Fruit fly (Drosophila melanogaster) whole organism, embryonic: ENCODE measurements around the gene amn.

ENCODE experiments used
- Aef1 ChIP-seq: fragments of 200-800 bp; sonication (Bioruptor generic); IDR thresholded peaks from 3 replicates; pipeline ENCODE4 v1.3.6; 2022; ENCODE audit warnings: missing biosample characterization, missing genetic modification characterization
- Bdp1 ChIP-seq: fragments of 200-800 bp; sonication (Bioruptor generic); optimal IDR thresholded peaks from 3 replicates; lab custom pipeline; 2016; ENCODE audit warnings: missing biosample characterization, missing genetic modification characterization
- CG10147 ChIP-seq: fragments of 200-800 bp; sonication (Bioruptor generic); optimal IDR thresholded peaks from 2 replicates; lab custom pipeline; 2019; ENCODE audit warnings: missing biosample characterization, mild to moderate bottlenecking, missing genetic modification characterization, moderate library complexity
- CG10366 ChIP-seq: fragments of 200-800 bp; sonication (Bioruptor generic); IDR thresholded peaks from 2 replicates; pipeline ENCODE4 v1.3.6; 2022; ENCODE audit warnings: missing biosample characterization, missing genetic modification characterization
- CG11696 ChIP-seq: fragments of 200-800 bp; sonication (Bioruptor generic); IDR thresholded peaks from 2 replicates; pipeline ENCODE4 v1.3.6; 2022; ENCODE audit warnings: missing biosample characterization, missing genetic modification characterization
- CG16779 ChIP-seq: fragments of 200-800 bp; sonication (Bioruptor generic); IDR thresholded peaks from 2 replicates; pipeline ENCODE4 v1.3.6; 2022; ENCODE audit warnings: missing biosample characterization, missing genetic modification characterization
- CG17186 ChIP-seq: fragments of 200-800 bp; sonication (Bioruptor generic); optimal IDR thresholded peaks from 3 replicates; lab custom pipeline; 2017; ENCODE audit warnings: missing biosample characterization, missing genetic modification reagents, missing genetic modification characterization
- CG17802 ChIP-seq: fragments of 200-800 bp; sonication (Bioruptor generic); optimal IDR thresholded peaks from 2 replicates; lab custom pipeline; 2018; ENCODE audit warnings: missing biosample characterization, mild to moderate bottlenecking, missing genetic modification characterization, moderate library complexity
- CG43689 ChIP-seq: fragments of 200-800 bp; sonication (Bioruptor generic); IDR thresholded peaks from 2 replicates; pipeline ENCODE4 v1.3.6; 2022; ENCODE audit warnings: missing biosample characterization, missing genetic modification characterization
- CG4730 ChIP-seq: fragments of 200-800 bp; sonication (Bioruptor generic); IDR thresholded peaks from 2 replicates; pipeline ENCODE4 v1.3.6; 2022; ENCODE audit warnings: missing biosample characterization, missing genetic modification characterization
- CG4820 ChIP-seq: fragments of 200-800 bp; sonication (Bioruptor generic); optimal IDR thresholded peaks from 3 replicates; lab custom pipeline; 2016; ENCODE audit warnings: missing biosample characterization, missing genetic modification characterization
- CG7556 ChIP-seq: fragments of 200-800 bp; sonication (Bioruptor generic); optimal IDR thresholded peaks from 2 replicates; lab custom pipeline; 2017; ENCODE audit warnings: missing biosample characterization, mild to moderate bottlenecking, missing genetic modification characterization
- CG9609 ChIP-seq: fragments of 200-800 bp; sonication (Bioruptor generic); optimal IDR thresholded peaks from 3 replicates; lab custom pipeline; 2016; ENCODE audit warnings: missing biosample characterization, missing genetic modification characterization
- Dfd ChIP-seq, 2 experiments: fragments of >200 bp; optimal IDR thresholded peaks; 2 replicates each; lab custom pipeline; 2017; ENCODE audit warnings: missing biosample characterization in 2 of 2, missing genetic modification characterization in 2 of 2
- Fer1 ChIP-seq: fragments of 200-800 bp; sonication (Bioruptor generic); optimal IDR thresholded peaks from 2 replicates; lab custom pipeline; 2017; ENCODE audit warnings: missing biosample characterization, mild to moderate bottlenecking, missing genetic modification characterization
- HmgD ChIP-seq: fragments of 200-800 bp; sonication (Bioruptor generic); optimal IDR thresholded peaks from 3 replicates; lab custom pipeline; 2016; ENCODE audit warnings: missing biosample characterization, missing genetic modification characterization
- Hmr ChIP-seq: fragments of 200-800 bp; sonication (Bioruptor generic); optimal IDR thresholded peaks from 3 replicates; lab custom pipeline; 2017; ENCODE audit warnings: mild to moderate bottlenecking, missing biosample characterization, missing genetic modification reagents, missing genetic modification characterization
- Hr39 ChIP-seq: fragments of >200 bp; optimal IDR thresholded peaks from 2 replicates; lab custom pipeline; 2017
- Hr51 ChIP-seq, 2 experiments: fragments of 200-800 bp; sonication (Bioruptor generic); optimal IDR thresholded peaks; 2 replicates in 1 of 2; 3 replicates in 1 of 2; lab custom pipeline; 2016 to 2018; ENCODE audit warnings: missing biosample characterization in 2 of 2, missing genetic modification characterization in 2 of 2, mild to moderate bottlenecking in 1 of 2, moderate library complexity in 1 of 2
- MESR4 ChIP-seq: fragments of 200-800 bp; sonication (Bioruptor generic); optimal IDR thresholded peaks from 2 replicates; lab custom pipeline; 2018; ENCODE audit warnings: missing biosample characterization, mild to moderate bottlenecking, missing genetic modification characterization, moderate library complexity
- Myb ChIP-seq: fragments of 200-800 bp; sonication (Bioruptor generic); optimal IDR thresholded peaks from 2 replicates; lab custom pipeline; 2016; ENCODE audit warnings: missing biosample characterization, missing genetic modification characterization
- NC2α ChIP-seq: fragments of 200-800 bp; sonication (Bioruptor generic); optimal IDR thresholded peaks from 2 replicates; lab custom pipeline; 2016; ENCODE audit warnings: missing biosample characterization, missing genetic modification characterization
- Stat92E ChIP-seq, 3 experiments: fragments of >200 bp in 2 of 3; fragments of 200-800 bp in 1 of 3; sonication (Bioruptor generic) in 1 of 3; optimal IDR thresholded peaks; 2 replicates each; lab custom pipeline; 2017 to 2019; ENCODE audit warnings: missing biosample characterization in 3 of 3, missing genetic modification characterization in 3 of 3, mild to moderate bottlenecking in 1 of 3, moderate library complexity in 1 of 3
- ac ChIP-seq: fragments of 200-800 bp; sonication (Bioruptor generic); optimal IDR thresholded peaks from 3 replicates; lab custom pipeline; 2017; ENCODE audit warnings: missing biosample characterization, mild to moderate bottlenecking, missing genetic modification characterization
- ara ChIP-seq: fragments of 200-800 bp; sonication (Bioruptor generic); IDR thresholded peaks from 2 replicates; pipeline ENCODE4 v1.3.6; 2022; ENCODE audit warnings: missing biosample characterization, missing genetic modification characterization
- btn ChIP-seq: fragments of 200-800 bp; sonication (Bioruptor generic); optimal IDR thresholded peaks from 2 replicates; lab custom pipeline; 2016; ENCODE audit warnings: missing biosample characterization, missing genetic modification characterization
- danr ChIP-seq: fragments of 200-800 bp; sonication (Bioruptor generic); IDR thresholded peaks from 2 replicates; pipeline ENCODE4 v1.3.6; 2022; ENCODE audit warnings: missing biosample characterization, missing genetic modification characterization
- dati ChIP-seq: fragments of 200-800 bp; sonication (Bioruptor generic); IDR thresholded peaks from 2 replicates; pipeline ENCODE4 v1.3.6; 2022; ENCODE audit warnings: missing biosample characterization, missing genetic modification characterization
- emc ChIP-seq: fragments of 200-800 bp; sonication (Bioruptor generic); optimal IDR thresholded peaks from 2 replicates; lab custom pipeline; 2016; ENCODE audit warnings: missing biosample characterization, missing genetic modification characterization
- gt ChIP-seq: fragments of 200-800 bp; sonication (Bioruptor generic); IDR thresholded peaks from 2 replicates; pipeline ENCODE4 v1.3.6; 2022; ENCODE audit warnings: missing biosample characterization, missing genetic modification characterization
- ham ChIP-seq: fragments of 200-800 bp; sonication (Bioruptor generic); IDR thresholded peaks from 2 replicates; pipeline ENCODE4 v1.3.6; 2022; ENCODE audit warnings: missing biosample characterization, missing genetic modification characterization
- maf-S ChIP-seq: fragments of 200-800 bp; sonication (Bioruptor generic); optimal IDR thresholded peaks from 2 replicates; lab custom pipeline; 2016; ENCODE audit warnings: missing biosample characterization, missing genetic modification characterization
- phol ChIP-seq: fragments of 200-800 bp; sonication (Bioruptor generic); optimal IDR thresholded peaks from 3 replicates; lab custom pipeline; 2018; ENCODE audit warnings: missing biosample characterization, mild to moderate bottlenecking, missing genetic modification characterization, moderate library complexity
- sens ChIP-seq: fragments of 200-800 bp; sonication (Bioruptor generic); peaks from one replicate; lab custom pipeline; 2016; ENCODE audit warnings: missing biosample characterization, missing genetic modification characterization
- seq ChIP-seq: fragments of 200-800 bp; sonication (Bioruptor generic); IDR thresholded peaks from 2 replicates; pipeline ENCODE4 v1.3.6; 2022; ENCODE audit warnings: missing biosample characterization, missing genetic modification characterization
- sna ChIP-seq: fragments of 200-800 bp; sonication (Bioruptor generic); IDR thresholded peaks from 2 replicates; pipeline ENCODE4 v1.3.6; 2022; ENCODE audit warnings: missing biosample characterization, missing genetic modification characterization; ENCODE audit not compliant: partially characterized antibody
- sr ChIP-seq: fragments of 200-800 bp; sonication (Bioruptor generic); IDR thresholded peaks from 3 replicates; pipeline ENCODE4 v1.3.6; 2022; ENCODE audit warnings: missing biosample characterization, missing genetic modification characterization
- ssp ChIP-seq: fragments of 200-800 bp; sonication (Bioruptor generic); IDR thresholded peaks from 2 replicates; pipeline ENCODE4 v1.3.6; 2022; ENCODE audit warnings: missing biosample characterization, missing genetic modification characterization
- tgo ChIP-seq: fragments of 200-800 bp; sonication (Bioruptor generic); IDR thresholded peaks from 3 replicates; pipeline ENCODE4 v1.3.6; 2022; ENCODE audit warnings: missing biosample characterization, missing genetic modification characterization
- zen ChIP-seq: fragments of 200-800 bp; sonication (Bioruptor generic); optimal IDR thresholded peaks from 3 replicates; lab custom pipeline; 2018; ENCODE audit warnings: missing biosample characterization, mild to moderate bottlenecking, missing genetic modification characterization, moderate library complexity
- zfh2 ChIP-seq: fragments of 200-800 bp; sonication (Bioruptor generic); optimal IDR thresholded peaks from 2 replicates; lab custom pipeline; 2016; ENCODE audit warnings: missing biosample characterization, missing genetic modification characterization

The amn gene

dm6 chrX:19846701-19847383, 43.0 kb downstream of the amn start (continued):
- TF ChIP-seq CG43689 (peak; percentile 86), phol (tag; lab: Kevin White, UChicago) (peak; percentile 94), CG9609 (peak; percentile 95), CG7556 (GFP tag; lab: Kevin White, UChicago) (peak; percentile 90), Aef1 (GFP tag; lab: Robert Waterston, UW) (peak; percentile 94), Fer1 (GFP tag; lab: Kevin White, UChicago) (peak; percentile 94), CG4820 (GFP tag; lab: Kevin White, UChicago) (peak; percentile 93), Hr51 (GFP tag; optimal IDR thresholded peaks at IDR 0.05; lab: Kevin White, UChicago) (peak; percentile 92 to 95), Myb (GFP tag; lab: Kevin White, UChicago) (peak; percentile 83), maf-S (peak; percentile 90), gt (peak; percentile 93), seq (GFP tag; lab: Robert Waterston, UW) (peak; percentile 93), Stat92E (GFP tag; optimal IDR thresholded peaks at IDR 0.05; lab: Kevin White, UChicago) (peak in 1 of 3 experiments; percentile 97), NC2α (GFP tag; lab: Kevin White, UChicago) (peak; percentile 92), sens (GFP tag; lab: Kevin White, UChicago) (peak; percentile 99), Hr39 (lab: Kevin White, UChicago) (no peak), sr (GFP tag; lab: Robert Waterston, UW) (peak; percentile 85), dati (GFP tag; lab: Robert Waterston, UW) (peak; percentile 85), CG16779 (peak; percentile 72; the same call in 1 of the 2 replicates), ac (GFP tag; lab: Kevin White, UChicago) (peak; percentile 83), danr (peak; percentile 89), MESR4 (GFP tag; lab: Kevin White, UChicago) (peak; percentile 48), zen (tag; lab: Kevin White, UChicago) (peak; percentile 92), ara (GFP tag; lab: Robert Waterston, UW) (peak; percentile 90), CG17802 (tag; lab: Kevin White, UChicago) (peak; percentile 81), ham (peak; percentile 78), CG11696 (GFP tag; lab: Robert Waterston, UW) (peak; percentile 82), sna (GFP tag; lab: Robert Waterston, UW) (no peak), CG4730 (GFP tag; lab: Robert Waterston, UW) (peak; percentile 95), tgo (GFP tag; lab: Robert Waterston, UW) (peak; percentile 96), emc (GFP tag; lab: Kevin White, UChicago) (peak; percentile 71), Bdp1 (GFP tag; lab: Kevin White, UChicago) (peak; percentile 85), CG17186 (GFP tag; lab: Kevin White, UChicago) (peak; percentile 79), zfh2 (GFP tag; lab: Kevin White, UChicago) (peak; percentile 80), CG10366 (peak; percentile 95), Hmr (GFP tag; lab: Kevin White, UChicago) (peak; percentile 90), Dfd (GFP tag; optimal IDR thresholded peaks at IDR 0.05; lab: Kevin White, UChicago) (no peak), CG10147 (GFP tag; lab: Kevin White, UChicago) (peak; percentile 80), btn (GFP tag; lab: Kevin White, UChicago) (peak; percentile 93), ssp (GFP tag; lab: Robert Waterston, UW) (peak; percentile 86), HmgD (GFP tag; lab: Kevin White, UChicago) (peak; percentile 90)
- TF ChIP-seq, all 482 proteins: peak for 430
